Fruit fly (Drosophila melanogaster): ENCODE measurements around the gene rod.

The rod gene

dm6 chr3R:31599538-31600313 is 19.0 kb downstream of the rod start (continued):
- TF ChIP-seq CG13287 (GFP tag; IDR thresholded peaks at IDR 0.05; ENCODE audit: partially characterized antibody) (0 out of 2 replicates have a peak, but pooled peaks have one; percentile 16), rib (GFP tag; IDR thresholded peaks at IDR 0.05) (peak; percentile 65; the same call in 1 of the 2 replicates), Aef1 (GFP tag; IDR thresholded peaks at IDR 0.05) (peak; percentile 15; the same call in 1 of the 3 replicates), sug (tag; optimal IDR thresholded peaks at IDR 0.05) (peak; percentile 49), Med (GFP tag) (peak; percentile 85), abd-A (tag; optimal IDR thresholded peaks at IDR 0.05) (peak; percentile 44), CG34224 (GFP tag; IDR thresholded peaks at IDR 0.05; ENCODE audit: partially characterized antibody) (peak; percentile 53; the same call in 2 of the 3 replicates), CG13894 (tag; optimal IDR thresholded peaks at IDR 0.05) (peak; percentile 71), CG10543 (GFP tag; optimal IDR thresholded peaks at IDR 0.05) (peak; percentile 91), ems (GFP tag; optimal IDR thresholded peaks at IDR 0.05) (no peak), tgo (GFP tag; IDR thresholded peaks at IDR 0.05) (no peak), sens (GFP tag) (peak; percentile 12), CG32532 (GFP tag; IDR thresholded peaks at IDR 0.05) (0 out of 2 replicates have a peak, but pooled peaks have one; percentile 10), aop (GFP tag; IDR thresholded peaks at IDR 0.05) (no peak), NK7.1 (GFP tag; optimal IDR thresholded peaks at IDR 0.05) (no peak), CG7271 (tag; optimal IDR thresholded peaks at IDR 0.05) (no peak)

dm6 chr3R:31603246-31603645 is 22.5 kb downstream of the rod start:
- TF ChIP-seq ftz-f1 (GFP tag; optimal IDR thresholded peaks at IDR 0.05) (peak; percentile 92), CG12769 (tag; optimal IDR thresholded peaks at IDR 0.05) (peak; percentile 91), CG17385 (GFP tag; optimal IDR thresholded peaks at IDR 0.05) (no peak), sens (GFP tag) (peak; percentile 60), sd (tag; optimal IDR thresholded peaks at IDR 0.05) (peak; percentile 58)

dm6 chr3R:31603655-31604054 is 22.9 kb downstream of the rod start:
- no peak for TF ChIP-seq CG34422 (GFP tag; IDR thresholded peaks at IDR 0.05)
- TF ChIP-seq row (GFP tag; IDR thresholded peaks at IDR 0.05) = no peak
- TF ChIP-seq stc (GFP tag; IDR thresholded peaks at IDR 0.05) = no peak
- TF ChIP-seq jing (GFP tag; optimal IDR thresholded peaks at IDR 0.05) = no peak
- no peak for TF ChIP-seq CG13624 (GFP tag; optimal IDR thresholded peaks at IDR 0.05)
- TF ChIP-seq Sox100B (GFP tag; optimal IDR thresholded peaks at IDR 0.05) = peak; percentile 16
- no peak for TF ChIP-seq Atf6 (GFP tag; IDR thresholded peaks at IDR 0.05)
- no peak for TF ChIP-seq hth (optimal IDR thresholded peaks at IDR 0.05)
- TF ChIP-seq CG18262 (tag; optimal IDR thresholded peaks at IDR 0.05) = no peak
- no peak for TF ChIP-seq pho (GFP tag; optimal IDR thresholded peaks at IDR 0.05)
- no peak for TF ChIP-seq YL-1 (GFP tag; optimal IDR thresholded peaks at IDR 0.05)
- no peak for TF ChIP-seq NC2β (GFP tag; optimal IDR thresholded peaks at IDR 0.05)
- TF ChIP-seq CG18599 (GFP tag; optimal IDR thresholded peaks at IDR 0.05) = peak; percentile 59
- TF ChIP-seq MTF-1 (GFP tag; optimal IDR thresholded peaks at IDR 0.05; ENCODE audit: borderline replicate concordance) = peak; percentile 17
- no peak for TF ChIP-seq CG8290 (GFP tag; optimal IDR thresholded peaks at IDR 0.05)
- TF ChIP-seq CG8290 (tag; optimal IDR thresholded peaks at IDR 0.05) = peak in 1 of 2 experiments; percentile 31
- no peak for TF ChIP-seq CG12744 (GFP tag; optimal IDR thresholded peaks at IDR 0.05)
- TF ChIP-seq CG6689 (GFP tag; IDR thresholded peaks at IDR 0.05) = no peak
- no peak for TF ChIP-seq CG16813 (GFP tag; IDR thresholded peaks at IDR 0.05; ENCODE audit: partially characterized antibody)
- peak; percentile 32 for TF ChIP-seq CG3281 (GFP tag; optimal IDR thresholded peaks at IDR 0.05)
- peak; percentile 52 for TF ChIP-seq PHDP (tag; optimal IDR thresholded peaks at IDR 0.05)
- TF ChIP-seq HmgD (GFP tag; optimal IDR thresholded peaks at IDR 0.05) = no peak
- no peak for TF ChIP-seq Ptx1 (GFP tag; IDR thresholded peaks at IDR 0.05)
- TF ChIP-seq Hmx (GFP tag; optimal IDR thresholded peaks at IDR 0.05) = no peak
- TF ChIP-seq CG1024 (GFP tag; IDR thresholded peaks at IDR 0.05) = no peak
- TF ChIP-seq CG7839 (tag; optimal IDR thresholded peaks at IDR 0.05) = no peak
- no peak for TF ChIP-seq Sry-β (GFP tag; optimal IDR thresholded peaks at IDR 0.05)
- peak; percentile 60 for TF ChIP-seq CG6813 (GFP tag; optimal IDR thresholded peaks at IDR 0.05)

Data from whole organism, embryonic.